Worm (Caenorhabditis elegans): ENCODE data around the gene C25H3.10.

DNA sequence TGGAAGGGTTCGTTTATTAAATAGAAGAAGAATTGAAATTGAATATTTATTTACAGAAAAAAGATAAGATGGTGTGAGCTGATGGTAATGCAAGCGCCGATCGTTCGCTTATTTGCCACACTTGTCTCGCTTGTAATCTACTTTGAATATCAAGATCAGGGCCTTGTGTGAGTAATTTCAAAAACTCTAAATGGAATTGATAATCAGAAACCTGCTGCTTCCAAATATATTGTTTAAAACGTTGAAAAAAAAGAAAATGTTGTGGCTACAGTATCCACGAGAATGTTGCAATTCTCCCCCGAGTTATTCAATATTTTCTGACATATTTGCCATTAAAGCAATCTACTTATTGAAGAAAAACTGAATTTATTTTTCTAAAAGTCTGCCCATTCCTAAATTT, 12.1 kb upstream of the C25H3.10 start:
- TF ChIP-seq nhr-76 (tag; optimal IDR thresholded peaks at IDR 0.05) (no peak), mls-2 (tag; optimal IDR thresholded peaks at IDR 0.05) (no peak)

Data from whole organism, mixed stage, embryonic.